Worm (Caenorhabditis elegans): ENCODE results near the gene pfd-1.
A peak's percentile ranks its signal among the peaks of the same experiment; 100 is the strongest.
"Not testable (repeated sequence)": the region's sequence is repeated elsewhere in the genome, so short reads cannot be mapped to it uniquely, and the experiment has no call there.

Gene pfd-1

ce11 chrIV:11189411-11189810, 39.5 kb downstream of the pfd-1 start, which contains the start of gene fbxb-79:
Gene fbxb-79, minus strand, starts transcription at chrIV:11189511.
- no peak for TF ChIP-seq ceh-32 (tag; optimal IDR thresholded peaks at IDR 0.05; ENCODE audit: poor library complexity)
- no peak for TF ChIP-seq Y105C5A.15 (GFP tag; IDR thresholded peaks at IDR 0.05)
- no peak for TF ChIP-seq mxl-2 (GFP tag; conservative IDR thresholded peaks at IDR 0.05)
- TF ChIP-seq ZK337.2 (GFP tag; IDR thresholded peaks at IDR 0.05), result no peak
- no peak for TF ChIP-seq F10B5.3 (tag; optimal IDR thresholded peaks at IDR 0.05)

ce11 chrIV:11196866-11197265, 47.0 kb downstream of the pfd-1 start:
- TF ChIP-seq nhr-42 (GFP tag; IDR thresholded peaks at IDR 0.05) (0 out of 2 replicates have a peak, but pooled peaks have one; percentile 32), hmg-1.1 (GFP tag; IDR thresholded peaks at IDR 0.05) (peak; percentile 71), F26F4.8 (GFP tag; conservative IDR thresholded peaks at IDR 0.05) (peak; percentile 79), zfp-3 (GFP tag; conservative IDR thresholded peaks at IDR 0.05) (peak; percentile 66; the same call in 1 of the 2 replicates), ctbp-1 (GFP tag; IDR thresholded peaks at IDR 0.05) (peak; percentile 62; the same call in 1 of the 2 replicates), vab-7 (GFP tag; IDR thresholded peaks at IDR 0.05) (peak; percentile 78), nhr-41 (GFP tag; IDR thresholded peaks at IDR 0.05) (0 out of 2 replicates have a peak, but pooled peaks have one; percentile 60), F44E2.7 (GFP tag; IDR thresholded peaks at IDR 0.05) (peak; percentile 58; the same call in 1 of the 2 replicates), madf-5 (GFP tag; IDR thresholded peaks at IDR 0.05) (0 out of 4 replicates have a peak, but pooled peaks of 1 of the 2 experiments have one; percentile 50), snpc-1.2 (GFP tag; IDR thresholded peaks at IDR 0.05) (peak; percentile 80), D1046.2 (GFP tag; IDR thresholded peaks at IDR 0.05) (peak; percentile 66; the same call in 1 of the 2 replicates), dmd-8 (GFP tag; IDR thresholded peaks at IDR 0.05) (peak; percentile 76), ZK337.2 (GFP tag; IDR thresholded peaks at IDR 0.05) (peak; percentile 73), pha-4 (GFP tag; IDR thresholded peaks at IDR 0.05) (peak; percentile 70; the same call in 1 of the 2 replicates)
- not testable (repeated sequence) for TF ChIP-seq pha-4 (tag; optimal IDR thresholded peaks at IDR 0.05)

ce11 chrIV:11198983-11199382, 49.1 kb downstream of the pfd-1 start, which contains the start of gene R07H5.16:
Gene R07H5.16, plus strand, starts transcription at chrIV:11199330.
- TF ChIP-seq lin-38 (GFP tag; IDR thresholded peaks at IDR 0.05) (peak; percentile 92), vab-7 (GFP tag; IDR thresholded peaks at IDR 0.05) (peak; percentile 65), mes-2 (tag; optimal IDR thresholded peaks at IDR 0.05; ENCODE audit: poor library complexity, severe bottlenecking) (peak; percentile 37), madf-9 (GFP tag; conservative IDR thresholded peaks at IDR 0.05) (0 out of 2 replicates have a peak, but pooled peaks have one; percentile 36)

All from whole organism, L4 larva.